Fruit fly (Drosophila melanogaster) whole organism, embryonic: Measurements from ENCODE around the gene CG3014.

ENCODE experiments used
- Abd-B ChIP-seq: fragments of 200-800 bp; sonication (Bioruptor generic); optimal IDR thresholded peaks from 2 replicates; lab custom pipeline; 2018; ENCODE audit warnings: missing biosample characterization, mild to moderate bottlenecking, missing genetic modification characterization, moderate library complexity
- B-H1 ChIP-seq: fragments of 200-800 bp; sonication (Bioruptor generic); IDR thresholded peaks from 3 replicates; pipeline ENCODE4 v1.3.6; 2022; ENCODE audit warnings: missing biosample characterization, missing genetic modification characterization
- Bdp1 ChIP-seq: fragments of 200-800 bp; sonication (Bioruptor generic); optimal IDR thresholded peaks from 3 replicates; lab custom pipeline; 2016; ENCODE audit warnings: missing biosample characterization, missing genetic modification characterization
- CG10147 ChIP-seq: fragments of 200-800 bp; sonication (Bioruptor generic); optimal IDR thresholded peaks from 2 replicates; lab custom pipeline; 2019; ENCODE audit warnings: missing biosample characterization, mild to moderate bottlenecking, missing genetic modification characterization, moderate library complexity
- CG10366 ChIP-seq: fragments of 200-800 bp; sonication (Bioruptor generic); IDR thresholded peaks from 2 replicates; pipeline ENCODE4 v1.3.6; 2022; ENCODE audit warnings: missing biosample characterization, missing genetic modification characterization
- CG10979 ChIP-seq: fragments of 200-800 bp; sonication (Bioruptor generic); optimal IDR thresholded peaks from 2 replicates; lab custom pipeline; 2018; ENCODE audit warnings: missing biosample characterization, mild to moderate bottlenecking, missing genetic modification characterization, moderate library complexity
- CG11093 ChIP-seq: fragments of 200-800 bp; sonication (Bioruptor generic); IDR thresholded peaks from 3 replicates; pipeline ENCODE4 v1.3.6; 2022; ENCODE audit warnings: missing biosample characterization, missing genetic modification characterization
- CG11398 ChIP-seq: fragments of 200-800 bp; sonication (Bioruptor generic); optimal IDR thresholded peaks from 2 replicates; lab custom pipeline; 2016; ENCODE audit warnings: missing biosample characterization, missing genetic modification characterization
- CG11504 ChIP-seq: fragments of 200-800 bp; sonication (Bioruptor generic); optimal IDR thresholded peaks from 3 replicates; lab custom pipeline; 2019; ENCODE audit warnings: missing biosample characterization, mild to moderate bottlenecking, missing genetic modification characterization, moderate library complexity
- CG11560 ChIP-seq: fragments of 200-800 bp; sonication (Bioruptor generic); IDR thresholded peaks from 3 replicates; pipeline ENCODE4 v1.3.6; 2022; ENCODE audit warnings: missing biosample characterization, missing genetic modification characterization
- CG12104 ChIP-seq: fragments of 200-800 bp; sonication (Bioruptor generic); optimal IDR thresholded peaks from 3 replicates; lab custom pipeline; 2016; ENCODE audit warnings: missing biosample characterization, missing genetic modification characterization
- CG12942 ChIP-seq: fragments of 200-800 bp; sonication (Bioruptor generic); optimal IDR thresholded peaks from 3 replicates; lab custom pipeline; 2016; ENCODE audit warnings: missing biosample characterization, missing genetic modification characterization
- CG14667 ChIP-seq: fragments of 200-800 bp; sonication (Bioruptor generic); IDR thresholded peaks from 2 replicates; pipeline ENCODE4 v1.3.6; 2022; ENCODE audit warnings: missing biosample characterization, missing genetic modification characterization
- CG14710 ChIP-seq: fragments of 200-800 bp; sonication (Bioruptor generic); optimal IDR thresholded peaks from 3 replicates; lab custom pipeline; 2019; ENCODE audit warnings: missing biosample characterization, mild to moderate bottlenecking, missing genetic modification characterization, moderate library complexity
- CG17186 ChIP-seq: fragments of 200-800 bp; sonication (Bioruptor generic); optimal IDR thresholded peaks from 3 replicates; lab custom pipeline; 2017; ENCODE audit warnings: missing biosample characterization, missing genetic modification reagents, missing genetic modification characterization
- CG17829 ChIP-seq: fragments of 200-800 bp; optimal IDR thresholded peaks from 2 replicates; lab custom pipeline; 2019; ENCODE audit warnings: missing biosample characterization, mild to moderate bottlenecking, missing genetic modification characterization, moderate library complexity
- CG18011 ChIP-seq: fragments of 200-800 bp; sonication (Bioruptor generic); optimal IDR thresholded peaks from 2 replicates; lab custom pipeline; 2017; ENCODE audit warnings: missing biosample characterization, missing genetic modification characterization, mild to moderate bottlenecking, moderate library complexity, missing genotype
- CG33557 ChIP-seq: fragments of 200-800 bp; sonication (Bioruptor generic); optimal IDR thresholded peaks from 2 replicates; lab custom pipeline; 2019; ENCODE audit warnings: missing biosample characterization, mild to moderate bottlenecking, missing genetic modification characterization, moderate library complexity
- CG5953 ChIP-seq: fragments of 200-800 bp; sonication (Bioruptor generic); IDR thresholded peaks from 2 replicates; pipeline ENCODE4 v1.3.6; 2022; ENCODE audit warnings: missing biosample characterization, missing genetic modification characterization
- CG7928 ChIP-seq: fragments of 200-800 bp; sonication (Bioruptor generic); optimal IDR thresholded peaks from 2 replicates; lab custom pipeline; 2017; ENCODE audit warnings: missing biosample characterization, mild to moderate bottlenecking, missing genetic modification characterization
- CG8281 ChIP-seq: fragments of 200-800 bp; sonication (Bioruptor generic); optimal IDR thresholded peaks from 2 replicates; lab custom pipeline; 2018; ENCODE audit warnings: missing biosample characterization, mild to moderate bottlenecking, missing genetic modification characterization, moderate library complexity
- GATAe ChIP-seq: fragments of 200-800 bp; sonication (Bioruptor generic); conservative IDR thresholded peaks from 2 replicates; pipeline ENCODE4 v1.3.6; 2022; ENCODE audit warnings: missing biosample characterization, missing genetic modification characterization
- Gug ChIP-seq: fragments of 200-800 bp; sonication (Bioruptor generic); IDR thresholded peaks from 4 replicates; pipeline ENCODE4 v1.3.6; 2022; ENCODE audit warnings: missing biosample characterization, missing genetic modification characterization
- Hey ChIP-seq: fragments of 200-800 bp; sonication (Bioruptor generic); optimal IDR thresholded peaks from 3 replicates; lab custom pipeline; 2018; ENCODE audit warnings: missing biosample characterization, mild to moderate bottlenecking, missing genetic modification characterization
- Hr51 ChIP-seq, 2 experiments: fragments of 200-800 bp; sonication (Bioruptor generic); optimal IDR thresholded peaks; 2 replicates in 1 of 2; 3 replicates in 1 of 2; lab custom pipeline; 2016 to 2018; ENCODE audit warnings: missing biosample characterization in 2 of 2, missing genetic modification characterization in 2 of 2, mild to moderate bottlenecking in 1 of 2, moderate library complexity in 1 of 2
- Hr78 ChIP-seq, 2 experiments: fragments of 200-800 bp in 1 of 2; fragments of >200 bp in 1 of 2; sonication (Bioruptor generic) in 1 of 2; optimal IDR thresholded peaks; 2 replicates each; lab custom pipeline; 2017 to 2019; ENCODE audit warnings: missing biosample characterization in 2 of 2, missing genetic modification characterization in 2 of 2, mild to moderate bottlenecking in 1 of 2, moderate library complexity in 1 of 2
- Jarid2 ChIP-seq: fragments of 200-800 bp; sonication (Bioruptor generic); optimal IDR thresholded peaks from 3 replicates; lab custom pipeline; 2017; ENCODE audit warnings: mild to moderate bottlenecking, missing biosample characterization, missing genetic modification reagents, missing genetic modification characterization
- Kr ChIP-seq: fragments of 200-800 bp; sonication (Bioruptor generic); optimal IDR thresholded peaks from 2 replicates; lab custom pipeline; 2017; ENCODE audit warnings: missing biosample characterization, mild to moderate bottlenecking, missing genetic modification characterization
- Mad ChIP-seq: fragments of 200-800 bp; sonication (Bioruptor generic); optimal IDR thresholded peaks from 2 replicates; lab custom pipeline; 2016; ENCODE audit warnings: missing biosample characterization, missing genetic modification characterization
- Nf-YC ChIP-seq: fragments of 200-800 bp; optimal IDR thresholded peaks from 3 replicates; lab custom pipeline; 2019; ENCODE audit warnings: missing biosample characterization, mild to moderate bottlenecking, missing genetic modification characterization, moderate library complexity
- Opbp ChIP-seq: fragments of 200-800 bp; sonication (Bioruptor generic); IDR thresholded peaks from 3 replicates; pipeline ENCODE4 v1.3.6; 2022; ENCODE audit warnings: missing biosample characterization, missing genetic modification characterization; ENCODE audit not compliant: partially characterized antibody
- Sox102F ChIP-seq: fragments of 200-800 bp; sonication (Bioruptor generic); optimal IDR thresholded peaks from 2 replicates; lab custom pipeline; 2018; ENCODE audit warnings: missing biosample characterization, mild to moderate bottlenecking, missing genetic modification characterization, moderate library complexity
- Sry-β ChIP-seq: fragments of 200-800 bp; sonication (Bioruptor generic); optimal IDR thresholded peaks from 2 replicates; lab custom pipeline; 2018; ENCODE audit warnings: missing biosample characterization, mild to moderate bottlenecking, missing genetic modification characterization, moderate library complexity
- Xrp1 ChIP-seq: fragments of 200-800 bp; sonication (Bioruptor generic); IDR thresholded peaks from 2 replicates; pipeline ENCODE4 v1.3.6; 2022; ENCODE audit warnings: missing biosample characterization, missing genetic modification characterization
- ara ChIP-seq: fragments of 200-800 bp; sonication (Bioruptor generic); IDR thresholded peaks from 2 replicates; pipeline ENCODE4 v1.3.6; 2022; ENCODE audit warnings: missing biosample characterization, missing genetic modification characterization
- ase ChIP-seq: fragments of 200-800 bp; sonication (Bioruptor generic); IDR thresholded peaks from 3 replicates; pipeline ENCODE4 v1.3.6; 2022; ENCODE audit warnings: missing biosample characterization, missing genetic modification characterization
- br ChIP-seq: fragments of >200 bp; optimal IDR thresholded peaks from 2 replicates; lab custom pipeline; 2017
- corto ChIP-seq: fragments of 200-800 bp; sonication (Bioruptor generic); optimal IDR thresholded peaks from 2 replicates; lab custom pipeline; 2016; ENCODE audit warnings: missing biosample characterization, mild to moderate bottlenecking, missing genetic modification characterization, moderate library complexity
- ewg ChIP-seq: fragments of 200-800 bp; sonication (Bioruptor generic); optimal IDR thresholded peaks from 3 replicates; lab custom pipeline; 2017; ENCODE audit warnings: mild to moderate bottlenecking, missing biosample characterization, missing genetic modification reagents, missing genetic modification characterization
- exex ChIP-seq: fragments of 200-800 bp; sonication (Bioruptor generic); optimal IDR thresholded peaks from 4 replicates; lab custom pipeline; 2018; ENCODE audit warnings: missing biosample characterization, mild to moderate bottlenecking, missing genetic modification characterization, moderate library complexity
- ftz-f1 ChIP-seq: fragments of 200-800 bp; sonication (Bioruptor generic); optimal IDR thresholded peaks from 2 replicates; lab custom pipeline; 2016; ENCODE audit warnings: missing biosample characterization, missing genetic modification characterization
- nmo ChIP-seq: fragments of 200-800 bp; sonication (Bioruptor generic); optimal IDR thresholded peaks from 2 replicates; lab custom pipeline; 2018; ENCODE audit warnings: missing biosample characterization, mild to moderate bottlenecking, missing genetic modification characterization, moderate library complexity
- pb ChIP-seq: fragments of 200-800 bp; sonication (Bioruptor generic); optimal IDR thresholded peaks from 3 replicates; lab custom pipeline; 2016; ENCODE audit warnings: missing biosample characterization, missing genetic modification characterization
- schlank ChIP-seq: fragments of 200-800 bp; sonication (Bioruptor generic); optimal IDR thresholded peaks from 2 replicates; lab custom pipeline; 2018; ENCODE audit warnings: missing biosample characterization, mild to moderate bottlenecking, missing genetic modification characterization
- sens ChIP-seq: fragments of 200-800 bp; sonication (Bioruptor generic); peaks from one replicate; lab custom pipeline; 2016; ENCODE audit warnings: missing biosample characterization, missing genetic modification characterization
- slou ChIP-seq: fragments of 200-800 bp; sonication (Bioruptor generic); optimal IDR thresholded peaks from 3 replicates; lab custom pipeline; 2016; ENCODE audit warnings: missing biosample characterization, missing genetic modification characterization
- slp2 ChIP-seq: fragments of 200-800 bp; sonication (Bioruptor generic); optimal IDR thresholded peaks from 2 replicates; lab custom pipeline; 2016; ENCODE audit warnings: missing biosample characterization, missing genetic modification characterization
- tgo ChIP-seq: fragments of 200-800 bp; sonication (Bioruptor generic); IDR thresholded peaks from 3 replicates; pipeline ENCODE4 v1.3.6; 2022; ENCODE audit warnings: missing biosample characterization, missing genetic modification characterization

CG3014 gene

DNA sequence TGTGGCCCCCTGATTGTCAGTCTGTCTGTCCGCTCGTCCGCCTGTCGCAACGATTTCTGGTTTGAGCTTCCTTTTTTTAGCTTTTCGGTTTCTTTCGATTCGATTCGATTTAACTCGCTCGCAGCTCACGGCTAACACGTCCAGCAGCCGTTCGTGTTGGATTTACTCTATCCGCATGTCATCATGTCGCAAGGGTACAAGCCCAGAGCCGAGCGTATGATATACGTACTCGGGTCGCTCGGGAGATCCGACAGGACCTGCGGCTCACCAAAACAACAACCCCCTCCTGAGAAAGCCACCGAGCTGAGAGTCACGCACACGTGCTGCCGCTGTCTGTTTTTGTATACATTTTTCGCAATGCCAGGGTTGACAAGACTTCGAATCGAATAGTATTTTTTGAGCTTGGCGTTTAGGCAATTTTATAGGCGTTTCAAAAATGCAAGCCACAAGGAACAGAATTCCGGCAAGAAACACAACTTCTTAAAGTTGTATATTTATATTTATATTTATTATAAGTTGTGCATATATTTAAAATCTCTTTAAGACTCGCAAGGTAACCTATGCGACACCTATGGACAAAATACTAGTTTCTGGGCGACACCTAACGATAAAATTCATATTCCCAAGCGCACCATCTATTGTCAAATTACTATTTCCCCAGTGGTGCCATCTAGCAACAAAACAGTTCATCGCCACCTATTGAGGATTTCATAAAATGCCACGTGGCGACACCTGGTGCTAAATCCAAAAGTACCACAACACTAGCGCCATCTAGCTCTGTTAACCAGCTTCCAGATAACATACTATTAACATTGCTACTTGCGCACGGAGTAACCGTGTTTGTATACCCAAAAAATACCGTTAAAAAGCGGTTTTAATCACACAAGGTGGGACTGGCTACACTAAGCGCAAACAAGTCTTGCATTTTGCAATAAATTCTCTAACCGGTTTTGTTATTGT lies 7.3 kb upstream of the CG3014 start, which contains the start of the genes CG2993 and sgll (continued):
- peak; percentile 73 to 93 for TF ChIP-seq Hr51 (GFP tag; optimal IDR thresholded peaks at IDR 0.05; lab: Kevin White, UChicago)
- TF ChIP-seq Gug: peak; percentile 94
- peak; percentile 32 for TF ChIP-seq Kr (GFP tag; lab: Kevin White, UChicago)
- TF ChIP-seq tgo (GFP tag; lab: Robert Waterston, UW): peak; percentile 92
- peak; percentile 95 for TF ChIP-seq CG14667 (GFP tag; lab: Robert Waterston, UW)
- TF ChIP-seq Xrp1 (GFP tag; lab: Robert Waterston, UW): no peak; the same call in 1 of the 2 replicates
- peak; percentile 66 for TF ChIP-seq CG33557
- TF ChIP-seq slp2: peak; percentile 91
- TF ChIP-seq ara: peak; percentile 82
- no peak for TF ChIP-seq CG18011 (GFP tag; lab: Kevin White, UChicago)
- TF ChIP-seq exex: no peak
- peak; percentile 93 for TF ChIP-seq ase
- TF ChIP-seq Mad (GFP tag; lab: Kevin White, UChicago): peak; percentile 79
- TF ChIP-seq Abd-B: peak; percentile 79
- TF ChIP-seq CG11093 (GFP tag; lab: Robert Waterston, UW): peak; percentile 87
- peak; percentile 63 for TF ChIP-seq Bdp1 (GFP tag; lab: Kevin White, UChicago)
- peak; percentile 94 for TF ChIP-seq Sox102F (GFP tag; lab: Kevin White, UChicago)
- TF ChIP-seq br (lab: Kevin White, UChicago): no peak
- TF ChIP-seq CG12104 (GFP tag; lab: Kevin White, UChicago): peak; percentile 65
- peak; percentile 87 for TF ChIP-seq pb (GFP tag; lab: Kevin White, UChicago)
- TF ChIP-seq CG17829 (tag; lab: Kevin White, UChicago): peak; percentile 92
- peak; percentile 86 for TF ChIP-seq nmo
- peak; percentile 59 for TF ChIP-seq ftz-f1 (GFP tag; lab: Kevin White, UChicago)
- TF ChIP-seq CG11560 (tag; lab: Robert Waterston, UW): peak; percentile 87
- peak; percentile 82 for TF ChIP-seq CG11398 (GFP tag; lab: Kevin White, UChicago)
- TF ChIP-seq CG7928 (GFP tag; lab: Kevin White, UChicago): peak; percentile 58
- no peak for TF ChIP-seq CG14710 (tag; lab: Kevin White, UChicago)
- peak; percentile 87 for TF ChIP-seq CG5953
- peak; percentile 90 for TF ChIP-seq CG10366 (GFP tag; lab: Robert Waterston, UW)
- peak; percentile 42 for TF ChIP-seq CG8281 (tag; lab: Kevin White, UChicago)
- no peak for TF ChIP-seq CG10147 (GFP tag; lab: Kevin White, UChicago)
- peak; percentile 45; the same call in 1 of the 2 replicates for TF ChIP-seq GATAe (GFP tag; lab: Robert Waterston, UW)
- TF ChIP-seq Hr78 (GFP tag; optimal IDR thresholded peaks at IDR 0.05; lab: Kevin White, UChicago): no peak
- TF ChIP-seq CG10979 (tag; lab: Kevin White, UChicago): peak; percentile 92
- peak; percentile 83 for TF ChIP-seq slou (GFP tag; lab: Kevin White, UChicago)
- peak; percentile 92 for TF ChIP-seq CG12942
- peak; percentile 76 for TF ChIP-seq Nf-YC (tag; lab: Kevin White, UChicago)
- TF ChIP-seq Hey: peak; percentile 51
- peak; percentile 46 for TF ChIP-seq Jarid2 (GFP tag; lab: Kevin White, UChicago)
- TF ChIP-seq corto (GFP tag; lab: Kevin White, UChicago): no peak
- TF ChIP-seq schlank (tag; lab: Kevin White, UChicago): peak; percentile 46
- peak; percentile 95 for TF ChIP-seq sens (GFP tag; lab: Kevin White, UChicago)
- peak; percentile 84 for TF ChIP-seq ewg (GFP tag; lab: Kevin White, UChicago)
- TF ChIP-seq Opbp: peak; percentile 80
- TF ChIP-seq CG11504: peak; percentile 87
- peak; percentile 47 for TF ChIP-seq Sry-β (GFP tag; lab: Kevin White, UChicago)
- peak; percentile 81 for TF ChIP-seq B-H1 (GFP tag; lab: Robert Waterston, UW)
- peak; percentile 70 for TF ChIP-seq CG17186 (GFP tag; lab: Kevin White, UChicago)
